Worm (Caenorhabditis elegans): Measurements from ENCODE around the gene div-1.

ce11 chrIII:10206352-10206751 lies 42.0 kb downstream of the div-1 start:
- TF ChIP-seq flh-1 (GFP tag; optimal IDR thresholded peaks at IDR 0.05) (no peak), blmp-1 (tag; optimal IDR thresholded peaks at IDR 0.05) (no peak), sptf-1 (tag; optimal IDR thresholded peaks at IDR 0.05) (no peak), hlh-1 (tag; optimal IDR thresholded peaks at IDR 0.05) (no peak), unc-39 (tag; optimal IDR thresholded peaks at IDR 0.05) (no peak), ceh-43 (GFP tag; optimal IDR thresholded peaks at IDR 0.05) (no peak), lsy-2 (tag; optimal IDR thresholded peaks at IDR 0.05) (no peak), ces-1 (GFP tag; optimal IDR thresholded peaks at IDR 0.05) (no peak), elt-3 (tag; optimal IDR thresholded peaks at IDR 0.05) (no peak), nhr-237 (tag; optimal IDR thresholded peaks at IDR 0.05) (no peak), elt-1 (tag; optimal IDR thresholded peaks at IDR 0.05; ENCODE audit: borderline replicate concordance, insufficient read depth) (no peak)

All from whole organism, mixed stage, embryonic.